Worm (Caenorhabditis elegans): ENCODE results near the gene adal-1.

DNA sequence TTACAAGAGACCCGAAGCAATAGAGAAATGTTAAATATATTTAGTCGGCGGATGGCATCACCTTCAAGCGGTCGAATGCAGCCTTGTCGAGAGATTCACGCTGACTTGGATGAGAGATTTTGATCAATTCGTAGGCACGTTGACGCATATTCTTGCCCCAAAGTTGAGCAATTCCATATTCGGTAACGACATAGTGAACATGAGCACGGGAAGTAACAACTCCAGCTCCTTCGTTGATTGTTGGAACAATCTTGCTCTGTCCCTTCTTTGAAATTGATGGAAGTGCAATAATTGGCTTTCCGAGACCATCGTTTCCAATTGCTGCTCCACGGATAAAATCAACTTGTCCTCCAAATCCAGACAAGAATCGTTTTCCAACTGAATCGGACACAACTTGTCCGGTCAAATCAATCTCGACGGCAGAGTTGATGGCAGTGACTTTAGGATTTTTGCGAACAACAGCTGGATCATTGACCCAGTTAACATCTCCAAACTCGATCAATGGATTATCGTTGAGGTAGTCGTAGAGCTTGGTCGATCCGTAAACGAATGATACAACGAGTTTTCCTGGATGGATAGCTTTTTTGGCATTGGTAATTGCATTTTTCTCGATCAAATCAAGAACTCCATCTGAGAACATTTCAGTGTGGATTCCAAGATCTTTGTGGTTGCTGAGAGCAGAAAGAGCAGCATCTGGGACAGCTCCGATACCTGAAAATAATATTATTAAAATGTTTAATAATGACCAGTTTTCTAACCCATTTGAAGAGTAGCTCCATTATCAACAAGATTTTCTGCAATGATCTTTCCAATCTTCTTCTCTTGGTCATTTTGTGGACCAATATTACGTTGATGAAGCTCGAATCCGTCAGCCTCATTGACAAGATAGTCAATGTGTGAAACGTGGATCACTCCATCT lies 4.5 kb downstream of the adal-1 start:
- TF ChIP-seq Y67H2A.10 (GFP tag; conservative IDR thresholded peaks at IDR 0.05) = no peak
- no peak for TF ChIP-seq F49E8.2 (tag; optimal IDR thresholded peaks at IDR 0.05; ENCODE audit: insufficient read depth)
- TF ChIP-seq mel-28 (tag; optimal IDR thresholded peaks at IDR 0.05; ENCODE audit: borderline replicate concordance) = no peak
- no peak for TF ChIP-seq nfya-1 (tag; optimal IDR thresholded peaks at IDR 0.05; ENCODE audit: borderline replicate concordance, insufficient read depth)
- TF ChIP-seq F37B4.10 (GFP tag; IDR thresholded peaks at IDR 0.05) = no peak
